Fruit fly (Drosophila melanogaster): Measurements from ENCODE around the gene CG6664.
A peak's percentile ranks its signal among the peaks of the same experiment; 100 is the strongest.

CG6664 gene

dm6 chr3L:17012017-17012719, 3.8 kb downstream of the CG6664 start, which contains the start of gene CG3764 (continued):
- TF ChIP-seq CG11294 (GFP tag; IDR thresholded peaks at IDR 0.05) (no peak), CG8119 (GFP tag; IDR thresholded peaks at IDR 0.05) (peak; percentile 18; the same call in 1 of the 3 replicates), CG6808 (GFP tag; optimal IDR thresholded peaks at IDR 0.05) (peak; percentile 69), Gug (GFP tag; IDR thresholded peaks at IDR 0.05) (no peak), CG10631 (GFP tag; optimal IDR thresholded peaks at IDR 0.05) (no peak), OdsH (GFP tag; optimal IDR thresholded peaks at IDR 0.05) (peak; percentile 43), Met (GFP tag; optimal IDR thresholded peaks at IDR 0.05) (peak; percentile 68), fkh (GFP tag; optimal IDR thresholded peaks at IDR 0.05) (peak; percentile 99), CG11762 (GFP tag; optimal IDR thresholded peaks at IDR 0.05; ENCODE audit: insufficient read depth) (no peak), ss (GFP tag; optimal IDR thresholded peaks at IDR 0.05) (peak; percentile 73 to 78), CG3919 (GFP tag; optimal IDR thresholded peaks at IDR 0.05) (peak; percentile 75), CG31627 (GFP tag; optimal IDR thresholded peaks at IDR 0.05) (peak; percentile 37), Sox14 (GFP tag; optimal IDR thresholded peaks at IDR 0.05) (peak; percentile 68), svp (GFP tag) (peak; percentile 77), lz (GFP tag; optimal IDR thresholded peaks at IDR 0.05) (peak; percentile 66), CG6163 (GFP tag; IDR thresholded peaks at IDR 0.05) (peak; percentile 70), vri (GFP tag; optimal IDR thresholded peaks at IDR 0.05) (peak; percentile 30), CG4318 (GFP tag; optimal IDR thresholded peaks at IDR 0.05) (no peak), Hr4 (GFP tag; optimal IDR thresholded peaks at IDR 0.05) (no peak), esn (GFP tag; optimal IDR thresholded peaks at IDR 0.05) (peak; percentile 63), Eip93F (GFP tag; optimal IDR thresholded peaks at IDR 0.05) (no peak), fd85E (GFP tag; optimal IDR thresholded peaks at IDR 0.05) (no peak)

- TF ChIP-seq ss (GFP tag; optimal IDR thresholded peaks at IDR 0.05), result no peak
- TF ChIP-seq Hr39 (GFP tag; optimal IDR thresholded peaks at IDR 0.05), result no peak
- peak; percentile 98 for TF ChIP-seq Blimp-1 (GFP tag; optimal IDR thresholded peaks at IDR 0.05)
- TF ChIP-seq net (GFP tag; optimal IDR thresholded peaks at IDR 0.05), result no peak
- peak; percentile 16 for TF ChIP-seq Lpt (GFP tag; optimal IDR thresholded peaks at IDR 0.05)
- TF ChIP-seq svp (GFP tag), result peak; percentile 93
- TF ChIP-seq CG4318 (GFP tag; optimal IDR thresholded peaks at IDR 0.05), result no peak
- peak; percentile 11 for TF ChIP-seq CG6276 (GFP tag; optimal IDR thresholded peaks at IDR 0.05)
- no peak for TF ChIP-seq Eip75B (GFP tag; optimal IDR thresholded peaks at IDR 0.05)
Observed at dm6 chr3L:17011351-17012016, 4.5 kb downstream of the CG6664 start.

dm6 chr3L:17010492-17011303, 5.3 kb downstream of the CG6664 start:
- peak; percentile 38 for TF ChIP-seq acj6 (GFP tag; optimal IDR thresholded peaks at IDR 0.05)
- no peak for TF ChIP-seq CG10669 (GFP tag; optimal IDR thresholded peaks at IDR 0.05)
- TF ChIP-seq dac (GFP tag; optimal IDR thresholded peaks at IDR 0.05), result no peak
- peak; percentile 9 for TF ChIP-seq CG31627 (GFP tag; optimal IDR thresholded peaks at IDR 0.05)
- TF ChIP-seq spab (GFP tag; optimal IDR thresholded peaks at IDR 0.05), result peak; percentile 7
- TF ChIP-seq esn (GFP tag; optimal IDR thresholded peaks at IDR 0.05), result peak; percentile 77
- no peak for TF ChIP-seq achi (GFP tag; optimal IDR thresholded peaks at IDR 0.05)
- no peak for TF ChIP-seq dsx (GFP tag; optimal IDR thresholded peaks at IDR 0.05; ENCODE audit: poor library complexity, severe bottlenecking)
- peak; percentile 41 for TF ChIP-seq Hr4 (GFP tag; optimal IDR thresholded peaks at IDR 0.05)
- peak; percentile 32 for TF ChIP-seq CG6792 (GFP tag; optimal IDR thresholded peaks at IDR 0.05)
- TF ChIP-seq salr (GFP tag; optimal IDR thresholded peaks at IDR 0.05), result peak in 1 of 2 experiments; percentile 67
- TF ChIP-seq vri (GFP tag; optimal IDR thresholded peaks at IDR 0.05), result peak; percentile 66
- no peak for TF ChIP-seq Ets96B (tag; optimal IDR thresholded peaks at IDR 0.05)
- no peak for TF ChIP-seq Hr38 (GFP tag; optimal IDR thresholded peaks at IDR 0.05)
- TF ChIP-seq Gug (GFP tag; IDR thresholded peaks at IDR 0.05), result no peak
- TF ChIP-seq pdm3 (GFP tag; optimal IDR thresholded peaks at IDR 0.05), result peak; percentile 17
- TF ChIP-seq Sox15 (GFP tag; optimal IDR thresholded peaks at IDR 0.05), result peak; percentile 21
- TF ChIP-seq fd85E (GFP tag; optimal IDR thresholded peaks at IDR 0.05), result peak; percentile 17
- peak; percentile 34 for TF ChIP-seq Sox14 (GFP tag; optimal IDR thresholded peaks at IDR 0.05)
- TF ChIP-seq CG15336 (GFP tag; IDR thresholded peaks at IDR 0.05), result no peak
- TF ChIP-seq svp (GFP tag), result peak; percentile 13
- TF ChIP-seq CG8119 (GFP tag; IDR thresholded peaks at IDR 0.05), result no peak
- peak; percentile 42 for TF ChIP-seq CG8632 (GFP tag; optimal IDR thresholded peaks at IDR 0.05)
- TF ChIP-seq CG4318 (GFP tag; optimal IDR thresholded peaks at IDR 0.05), result peak; percentile 13
- peak in 1 of 2 experiments; percentile 18 for TF ChIP-seq ss (GFP tag; optimal IDR thresholded peaks at IDR 0.05)
- peak; percentile 41 for TF ChIP-seq Smox (GFP tag; optimal IDR thresholded peaks at IDR 0.05)

Data from whole organism, prepupa.